Worm (Caenorhabditis elegans) whole organism, early embryonic: ENCODE results near the gene gip-1.

Source experiments
- B0310.2 ChIP-seq: sonication (generic microtip); optimal IDR thresholded peaks from 2 replicates; lab custom pipeline; 2016; ENCODE audit warnings: mild to moderate bottlenecking, missing genetic modification characterization, missing compliant biosample characterization
- F13C5.2 ChIP-seq: sonication (generic microtip); optimal IDR thresholded peaks from 2 replicates; lab custom pipeline; 2017; ENCODE audit warnings: mild to moderate bottlenecking, missing genetic modification characterization, inconsistent platforms, missing compliant biosample characterization
- aly-1 ChIP-seq: sonication (generic microtip); optimal IDR thresholded peaks from 2 replicates; lab custom pipeline; 2016; ENCODE audit warnings: missing genetic modification characterization, missing compliant biosample characterization
- ama-1 ChIP-seq: fragments of 150-350 bp; optimal IDR thresholded peaks from 2 replicates; lab custom pipeline; 2014
- ceh-13 ChIP-seq: fragments of 200-800 bp; sonication (Bioruptor generic); optimal IDR thresholded peaks from 2 replicates; lab custom pipeline; 2018; ENCODE audit warnings: mild to moderate bottlenecking, missing genetic modification characterization, missing compliant biosample characterization
- ceh-36 ChIP-seq: sonication (generic microtip); optimal IDR thresholded peaks from 2 replicates; lab custom pipeline; 2016; ENCODE audit warnings: missing genetic modification characterization, inconsistent platforms, missing compliant biosample characterization
- ets-7 ChIP-seq: sonication (generic microtip); optimal IDR thresholded peaks from 2 replicates; lab custom pipeline; 2016; ENCODE audit warnings: missing genotype, missing genetic modification characterization, missing compliant biosample characterization
- flt-1 ChIP-seq: fragments of 200-800 bp; sonication (Bioruptor generic); IDR thresholded peaks from 2 replicates; pipeline ENCODE4 v1.3.6; 2022; ENCODE audit warnings: missing genetic modification characterization, missing compliant biosample characterization
- hmbx-1 ChIP-seq: sonication (generic microtip); optimal IDR thresholded peaks from 2 replicates; lab custom pipeline; 2016; ENCODE audit warnings: mild to moderate bottlenecking, missing genetic modification characterization, missing compliant biosample characterization
- hmg-4 ChIP-seq: fragments of 200-800 bp; sonication (Bioruptor generic); optimal IDR thresholded peaks from 2 replicates; lab custom pipeline; 2018; ENCODE audit warnings: mild to moderate bottlenecking, missing genetic modification characterization, missing compliant biosample characterization
- hnd-1 ChIP-seq: sonication (generic microtip); optimal IDR thresholded peaks from 2 replicates; lab custom pipeline; 2016; ENCODE audit warnings: missing genetic modification characterization, missing compliant biosample characterization
- pes-1 ChIP-seq: fragments of 200-800 bp; sonication (Bioruptor generic); IDR thresholded peaks from 2 replicates; pipeline ENCODE4 v1.3.6; 2022; ENCODE audit warnings: missing genetic modification reagents, missing genetic modification characterization, missing compliant biosample characterization
- scrt-1 ChIP-seq: fragments of 200-800 bp; sonication (Bioruptor generic); IDR thresholded peaks from 2 replicates; pipeline ENCODE4 v1.3.6; 2022; ENCODE audit warnings: missing genetic modification characterization, missing compliant biosample characterization
- sea-1 ChIP-seq: fragments of 200-800 bp; sonication (Bioruptor generic); conservative IDR thresholded peaks from 2 replicates; pipeline ENCODE4 v1.3.6; 2022; ENCODE audit warnings: missing genetic modification characterization, missing compliant biosample characterization
- tbx-11 ChIP-seq: fragments of 200-800 bp; sonication (Bioruptor generic); IDR thresholded peaks from 2 replicates; pipeline ENCODE4 v1.3.6; 2022; ENCODE audit warnings: missing genetic modification characterization, missing compliant biosample characterization
- tbx-37 ChIP-seq: fragments of 200-800 bp; sonication (Bioruptor generic); conservative IDR thresholded peaks from 2 replicates; pipeline ENCODE4 v1.3.6; 2022; ENCODE audit warnings: missing genetic modification reagents, missing genetic modification characterization, missing compliant biosample characterization
- tra-4 ChIP-seq: sonication (generic microtip); optimal IDR thresholded peaks from 2 replicates; lab custom pipeline; 2017; ENCODE audit warnings: missing genetic modification characterization, missing compliant biosample characterization

Gene gip-1

DNA sequence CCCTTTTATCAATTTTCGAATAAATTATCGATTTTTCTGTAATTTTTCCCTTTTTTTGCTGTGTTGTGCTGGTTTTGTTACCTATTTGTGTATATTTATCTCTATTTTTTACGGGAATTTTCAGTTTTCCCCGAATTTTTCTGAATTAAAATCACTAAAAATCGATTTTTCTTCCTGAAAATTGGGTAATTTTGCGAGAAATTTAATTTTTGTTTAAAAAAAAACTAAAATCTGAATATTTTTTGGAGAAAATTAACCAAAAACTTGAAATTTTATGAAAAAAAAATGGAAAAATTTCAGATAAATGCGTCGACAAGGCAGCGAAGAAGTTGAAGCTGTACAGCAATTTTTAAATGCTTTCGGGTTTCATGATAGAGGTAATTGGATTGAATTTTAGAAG lies at the start of gene gip-1:
TSS of gene gip-1 (plus strand) at position 301 of the 400 bp plus-strand sequence.
- TF ChIP-seq ceh-13 (GFP tag; lab: Kevin White, UChicago): no peak
- TF ChIP-seq ets-7: no peak
- TF ChIP-seq flt-1 (GFP tag; lab: Robert Waterston, UW): no peak
- no peak for TF ChIP-seq tbx-37 (GFP tag; lab: Robert Waterston, UW)
- TF ChIP-seq tra-4 (tag; lab: Kevin White, UChicago): no peak
- TF ChIP-seq B0310.2 (tag; lab: Kevin White, UChicago): no peak
- no peak for TF ChIP-seq hnd-1 (tag; lab: Kevin White, UChicago)
- TF ChIP-seq pes-1: no peak
- TF ChIP-seq F13C5.2: no peak
- TF ChIP-seq aly-1: no peak
- TF ChIP-seq tbx-11 (GFP tag; lab: Robert Waterston, UW): no peak
- no peak for TF ChIP-seq ama-1 (lab: Kevin White, UChicago)
- TF ChIP-seq hmbx-1 (tag; lab: Kevin White, UChicago): no peak
- TF ChIP-seq scrt-1 (GFP tag; lab: Robert Waterston, UW): no peak
- TF ChIP-seq sea-1 (GFP tag; lab: Robert Waterston, UW): no peak

DNA sequence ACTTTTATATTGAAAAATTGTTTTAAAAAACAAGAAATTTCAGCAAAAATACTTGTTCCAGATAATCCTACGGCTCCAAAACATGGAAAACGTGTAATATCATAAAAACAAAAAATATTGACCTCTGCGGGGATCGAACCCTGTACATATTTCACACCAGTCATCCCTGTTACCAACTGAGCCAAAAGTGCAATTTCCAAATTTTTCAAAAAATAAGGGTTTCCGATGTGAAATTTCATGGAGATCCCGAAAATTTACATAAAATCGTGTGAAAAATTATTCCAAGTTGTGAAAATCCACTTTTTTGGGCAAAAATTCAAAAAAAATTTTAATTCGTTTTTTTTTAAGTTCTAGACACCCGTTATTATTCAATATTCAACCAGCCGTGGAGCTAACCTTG lies 43.2 kb upstream of the gip-1 start:
- TF ChIP-seq ets-7: no peak
- TF ChIP-seq tbx-37 (GFP tag; lab: Robert Waterston, UW): no peak
- no peak for TF ChIP-seq F13C5.2
- no peak for TF ChIP-seq ceh-13 (GFP tag; lab: Kevin White, UChicago)
- no peak for TF ChIP-seq B0310.2 (tag; lab: Kevin White, UChicago)
- no peak for TF ChIP-seq tra-4 (tag; lab: Kevin White, UChicago)
- TF ChIP-seq pes-1: no peak
- TF ChIP-seq ama-1 (lab: Kevin White, UChicago): no peak
- no peak for TF ChIP-seq sea-1 (GFP tag; lab: Robert Waterston, UW)
- no peak for TF ChIP-seq scrt-1 (GFP tag; lab: Robert Waterston, UW)
- TF ChIP-seq ceh-36 (tag; lab: Kevin White, UChicago): no peak
- no peak for TF ChIP-seq flt-1 (GFP tag; lab: Robert Waterston, UW)
- TF ChIP-seq tbx-11 (GFP tag; lab: Robert Waterston, UW): no peak
- no peak for TF ChIP-seq hmg-4
- no peak for TF ChIP-seq hmbx-1 (tag; lab: Kevin White, UChicago)

DNA sequence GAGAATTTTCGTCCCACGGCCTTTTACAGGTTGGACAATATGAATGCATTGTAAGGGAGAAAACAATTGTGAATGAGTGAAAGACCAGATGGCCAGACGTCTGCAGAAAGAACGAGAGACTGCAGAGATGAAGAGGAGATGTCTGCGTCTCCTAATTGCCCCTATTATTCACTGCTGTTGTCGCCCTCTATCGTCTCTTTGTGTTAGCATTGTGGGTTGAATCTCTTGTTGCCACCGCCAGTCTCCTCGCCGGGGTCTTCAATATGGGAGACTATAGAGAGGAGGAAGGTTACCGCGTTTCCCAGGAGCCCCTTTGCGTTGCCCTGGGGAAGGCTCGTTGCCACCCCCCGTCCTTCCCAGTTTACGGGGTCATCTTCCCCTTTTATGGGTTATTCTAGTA lies 42.5 kb upstream of the gip-1 start, which contains the start of gene Y54F10BM.9:
TSS of gene Y54F10BM.9 (minus strand) at position 61 of the 400 bp plus-strand sequence.
- no peak for TF ChIP-seq hmbx-1 (tag; lab: Kevin White, UChicago)
- no peak for TF ChIP-seq flt-1 (GFP tag; lab: Robert Waterston, UW)
- no peak for TF ChIP-seq ceh-36 (tag; lab: Kevin White, UChicago)
- TF ChIP-seq hmg-4: peak; percentile 69
- peak; percentile 54 for TF ChIP-seq aly-1

DNA sequence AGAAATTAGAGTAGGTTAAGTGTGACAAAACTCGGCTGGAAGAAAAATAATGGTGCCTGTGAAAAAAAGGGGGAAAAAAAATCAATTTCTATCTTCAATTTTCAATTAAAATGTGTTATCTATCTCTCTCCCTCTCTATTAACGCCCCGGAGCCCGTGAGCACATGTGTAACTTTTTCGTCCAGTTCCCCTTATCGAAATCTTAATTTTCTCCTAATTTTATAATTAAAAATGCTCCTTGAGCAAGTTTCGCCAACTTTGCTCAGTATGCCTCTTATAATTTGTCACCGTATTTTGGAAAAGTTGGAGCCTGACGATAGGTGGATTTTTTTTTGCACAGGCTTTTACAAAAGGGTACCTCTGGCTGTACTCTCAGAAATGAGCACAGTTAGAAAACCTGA lies 39.4 kb upstream of the gip-1 start, which contains the start of the genes fbxa-1 and Y54F10BM.20:
TSS of gene fbxa-1 (minus strand) at position 101 of the 400 bp plus-strand sequence.
TSS of gene Y54F10BM.20 (plus strand) at position 231 of the 400 bp plus-strand sequence.
- no peak for TF ChIP-seq ceh-13 (GFP tag; lab: Kevin White, UChicago)
- no peak for TF ChIP-seq B0310.2 (tag; lab: Kevin White, UChicago)
- no peak for TF ChIP-seq tbx-11 (GFP tag; lab: Robert Waterston, UW)
- no peak for TF ChIP-seq ets-7
- no peak for TF ChIP-seq ama-1 (lab: Kevin White, UChicago)
- TF ChIP-seq scrt-1 (GFP tag; lab: Robert Waterston, UW): no peak
- no peak for TF ChIP-seq hmg-4
- no peak for TF ChIP-seq tra-4 (tag; lab: Kevin White, UChicago)
- no peak for TF ChIP-seq pes-1
- TF ChIP-seq tbx-37 (GFP tag; lab: Robert Waterston, UW): no peak
- no peak for TF ChIP-seq sea-1 (GFP tag; lab: Robert Waterston, UW)
- no peak for TF ChIP-seq ceh-36 (tag; lab: Kevin White, UChicago)
- TF ChIP-seq flt-1 (GFP tag; lab: Robert Waterston, UW): no peak
- TF ChIP-seq aly-1: no peak
- TF ChIP-seq hmbx-1 (tag; lab: Kevin White, UChicago): no peak
- TF ChIP-seq F13C5.2: no peak
- TF ChIP-seq hnd-1 (tag; lab: Kevin White, UChicago): no peak

DNA sequence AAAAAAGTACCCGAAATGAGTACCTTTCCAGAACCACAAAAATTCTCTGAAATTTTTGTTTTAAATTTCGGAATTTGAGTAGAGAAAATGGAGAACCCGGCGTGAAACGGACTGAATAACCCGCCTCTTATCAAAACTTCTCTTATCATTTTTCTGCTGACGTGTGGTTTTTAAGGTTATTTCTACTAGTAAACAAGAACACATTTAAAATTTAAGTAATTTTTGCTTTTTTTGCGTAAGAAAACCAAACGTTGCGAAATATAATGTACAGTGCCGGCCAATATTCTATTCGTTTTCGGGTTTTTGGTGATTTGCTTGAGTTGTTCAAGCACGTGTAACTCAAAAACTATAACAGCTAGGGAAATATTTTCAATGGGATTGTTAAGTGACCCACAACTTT lies 36.4 kb upstream of the gip-1 start:
- TF ChIP-seq B0310.2 (tag; lab: Kevin White, UChicago): no peak
- no peak for TF ChIP-seq tbx-37 (GFP tag; lab: Robert Waterston, UW)
- TF ChIP-seq hnd-1 (tag; lab: Kevin White, UChicago): no peak
- TF ChIP-seq ceh-13 (GFP tag; lab: Kevin White, UChicago): no peak
- no peak for TF ChIP-seq ama-1 (lab: Kevin White, UChicago)

DNA sequence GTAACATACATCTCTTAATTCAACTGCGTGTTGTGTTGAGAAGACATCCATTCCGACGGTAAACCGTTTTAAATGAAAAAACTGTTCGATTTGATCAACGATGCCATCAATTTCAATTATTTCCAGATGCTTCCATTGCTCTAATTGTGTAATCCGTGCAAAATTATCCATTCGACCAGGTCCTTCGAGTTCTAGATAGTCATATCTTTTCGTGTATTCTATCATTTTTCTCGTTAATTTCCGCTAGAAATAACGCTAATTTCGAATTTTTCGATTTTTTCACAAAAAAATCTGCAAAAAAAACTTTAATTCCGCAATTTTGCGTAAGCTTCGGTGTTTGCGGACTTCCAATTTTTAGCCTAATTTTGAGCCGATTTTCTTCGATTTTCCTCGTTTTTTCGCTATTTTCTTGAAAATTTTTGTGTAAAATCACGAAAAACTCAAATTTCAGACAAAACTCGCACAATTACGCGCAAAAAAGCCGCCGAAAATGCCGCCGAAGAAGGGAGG lies 33.4 kb upstream of the gip-1 start, which contains the start of the genes fbxa-66 and iffb-1:
TSS of gene fbxa-66 (minus strand) at position 51 of the 510 bp plus-strand sequence.
TSS of gene iffb-1 (plus strand) at position 452 of the 510 bp plus-strand sequence.
- no peak for TF ChIP-seq hmbx-1 (tag; lab: Kevin White, UChicago)
- TF ChIP-seq flt-1 (GFP tag; lab: Robert Waterston, UW): no peak
- TF ChIP-seq ceh-36 (tag; lab: Kevin White, UChicago): no peak
- TF ChIP-seq ceh-13 (GFP tag; lab: Kevin White, UChicago): no peak
- TF ChIP-seq pes-1: no peak
- no peak for TF ChIP-seq hmg-4
- TF ChIP-seq tbx-11 (GFP tag; lab: Robert Waterston, UW): no peak
- no peak for TF ChIP-seq F13C5.2
- no peak for TF ChIP-seq scrt-1 (GFP tag; lab: Robert Waterston, UW)
- TF ChIP-seq ets-7: no peak
- TF ChIP-seq tra-4 (tag; lab: Kevin White, UChicago): no peak
- TF ChIP-seq B0310.2 (tag; lab: Kevin White, UChicago): no peak
- no peak for TF ChIP-seq ama-1 (lab: Kevin White, UChicago)
- TF ChIP-seq tbx-37 (GFP tag; lab: Robert Waterston, UW): no peak
- no peak for TF ChIP-seq sea-1 (GFP tag; lab: Robert Waterston, UW)
- TF ChIP-seq aly-1: no peak
- TF ChIP-seq hnd-1 (tag; lab: Kevin White, UChicago): no peak

DNA sequence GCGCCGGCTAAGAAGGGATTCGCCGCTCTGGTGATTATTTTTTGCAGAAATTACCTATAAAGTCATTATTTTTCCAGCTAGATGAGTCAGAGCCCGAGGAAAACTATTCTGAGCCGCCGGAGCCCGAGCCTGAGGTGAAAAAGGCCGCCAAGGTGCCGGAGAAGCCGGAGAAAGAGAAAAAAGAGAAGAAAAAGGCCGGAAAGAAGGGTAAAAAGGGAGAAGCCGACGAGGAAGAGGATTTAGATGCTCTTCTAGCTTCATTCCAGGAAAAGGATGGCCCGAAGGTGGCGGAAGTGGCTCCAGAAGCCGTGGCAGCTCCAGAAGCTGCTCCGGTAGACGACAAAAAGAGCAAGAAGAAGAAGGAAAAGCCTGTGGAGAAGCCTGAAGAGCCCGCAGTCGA lies 32.7 kb upstream of the gip-1 start:
- peak; percentile 24 for TF ChIP-seq aly-1
- TF ChIP-seq hnd-1 (tag; lab: Kevin White, UChicago): peak; percentile 4
- no peak for TF ChIP-seq ceh-13 (GFP tag; lab: Kevin White, UChicago)
